Worm (Caenorhabditis elegans) whole organism, late embryonic: ENCODE results near the gene clp-10.

Experiments used
- ama-1 ChIP-seq: fragments of 150-350 bp; optimal IDR thresholded peaks from 2 replicates; lab custom pipeline; 2014
- hlh-15 ChIP-seq: sonication (generic microtip); optimal IDR thresholded peaks from 2 replicates; lab custom pipeline; 2016; ENCODE audit warnings: missing genetic modification characterization, missing compliant biosample characterization
- sox-4 ChIP-seq: sonication (generic microtip); optimal IDR thresholded peaks from 2 replicates; lab custom pipeline; 2017; ENCODE audit warnings: mild to moderate bottlenecking, missing genetic modification characterization, inconsistent platforms, missing compliant biosample characterization

ce11 chrIII:31600-31999, 6.4 kb downstream of the clp-10 start:
- no peak for TF ChIP-seq sox-4 (tag; lab: Kevin White, UChicago)
- no peak for TF ChIP-seq hlh-15 (tag; lab: Kevin White, UChicago)
- TF ChIP-seq ama-1 (lab: Kevin White, UChicago) = no peak
